Worm (Caenorhabditis elegans) whole organism, late embryonic: ENCODE data around the gene W06E11.1.

ENCODE experiments used
- C08G9.2 ChIP-seq: sonication (generic microtip); optimal IDR thresholded peaks from 2 replicates; lab custom pipeline; 2016; ENCODE audit warnings: mild to moderate bottlenecking, missing genetic modification characterization, moderate library complexity, missing compliant biosample characterization
- K09A11.1 ChIP-seq: sonication (generic microtip); optimal IDR thresholded peaks from 2 replicates; lab custom pipeline; 2017; ENCODE audit warnings: antibody characterized with exemption, mild to moderate bottlenecking, missing genetic modification characterization, missing compliant biosample characterization; ENCODE audit not compliant: insufficient read depth
- ahr-1 ChIP-seq: sonication (generic microtip); optimal IDR thresholded peaks from 2 replicates; lab custom pipeline; 2016; ENCODE audit warnings: missing genetic modification characterization, missing compliant biosample characterization
- ama-1 ChIP-seq: fragments of 150-350 bp; optimal IDR thresholded peaks from 2 replicates; lab custom pipeline; 2014
- ceh-14 ChIP-seq: sonication (generic microtip); optimal IDR thresholded peaks from 2 replicates; lab custom pipeline; 2016; ENCODE audit warnings: missing genotype, missing genetic modification characterization, missing compliant biosample characterization
- ceh-2 ChIP-seq: sonication (generic microtip); optimal IDR thresholded peaks from 2 replicates; lab custom pipeline; 2016; ENCODE audit warnings: missing genotype, missing genetic modification characterization, missing compliant biosample characterization
- ceh-24 ChIP-seq: sonication (generic microtip); optimal IDR thresholded peaks from 2 replicates; lab custom pipeline; 2016; ENCODE audit warnings: mild to moderate bottlenecking, missing genetic modification characterization, missing compliant biosample characterization
- ceh-30 ChIP-seq: fragments of 150-350 bp; optimal IDR thresholded peaks from 2 replicates; lab custom pipeline; 2014; ENCODE audit warnings: missing biosample characterization, missing genetic modification characterization
- ceh-31 ChIP-seq: sonication (generic microtip); optimal IDR thresholded peaks from 2 replicates; lab custom pipeline; 2016; ENCODE audit warnings: missing genetic modification characterization, missing compliant biosample characterization
- ceh-34 ChIP-seq: sonication (generic microtip); optimal IDR thresholded peaks from 2 replicates; lab custom pipeline; 2016; ENCODE audit warnings: mild to moderate bottlenecking, missing genetic modification characterization, missing compliant biosample characterization
- ceh-48 ChIP-seq: sonication (generic microtip); optimal IDR thresholded peaks from 2 replicates; lab custom pipeline; 2016; ENCODE audit warnings: missing genetic modification characterization, inconsistent platforms, missing compliant biosample characterization
- ceh-9 ChIP-seq: sonication (generic microtip); optimal IDR thresholded peaks from 2 replicates; lab custom pipeline; 2016; ENCODE audit warnings: mild to moderate bottlenecking, missing genetic modification characterization, inconsistent platforms, missing compliant biosample characterization
- che-1 ChIP-seq: sonication (generic microtip); optimal IDR thresholded peaks from 2 replicates; lab custom pipeline; 2016; ENCODE audit warnings: mild to moderate bottlenecking, missing genetic modification characterization, missing compliant biosample characterization
- dmd-4 ChIP-seq: sonication (generic microtip); optimal IDR thresholded peaks from 2 replicates; lab custom pipeline; 2016; ENCODE audit warnings: borderline replicate concordance, missing genetic modification characterization, missing compliant biosample characterization
- elt-4 ChIP-seq: sonication (generic microtip); optimal IDR thresholded peaks from 2 replicates; lab custom pipeline; 2016; ENCODE audit warnings: missing genetic modification characterization, missing compliant biosample characterization
- ets-4 ChIP-seq: sonication (generic microtip); optimal IDR thresholded peaks from 2 replicates; lab custom pipeline; 2016; ENCODE audit warnings: missing genetic modification characterization, missing compliant biosample characterization
- eyg-1 ChIP-seq: sonication (generic microtip); optimal IDR thresholded peaks from 2 replicates; lab custom pipeline; 2016; ENCODE audit warnings: missing genotype, missing genetic modification characterization, missing compliant biosample characterization
- fax-1 ChIP-seq: sonication (generic microtip); optimal IDR thresholded peaks from 2 replicates; lab custom pipeline; 2016; ENCODE audit warnings: missing genotype, missing genetic modification characterization, missing compliant biosample characterization
- fkh-10 ChIP-seq: fragments of 150-350 bp; optimal IDR thresholded peaks from 2 replicates; lab custom pipeline; 2014; ENCODE audit warnings: missing biosample characterization, missing genetic modification reagents, missing genetic modification characterization
- hlh-13 ChIP-seq: fragments of 200-800 bp; sonication (Bioruptor generic); optimal IDR thresholded peaks from 2 replicates; lab custom pipeline; 2018; ENCODE audit warnings: mild to moderate bottlenecking, missing genetic modification characterization, missing compliant biosample characterization
- hlh-30 ChIP-seq: sonication (generic microtip); optimal IDR thresholded peaks from 2 replicates; lab custom pipeline; 2017; ENCODE audit warnings: antibody characterized with exemption, missing genetic modification characterization, missing compliant biosample characterization; ENCODE audit not compliant: insufficient read depth
- hlh-8 ChIP-seq: sonication (generic microtip); optimal IDR thresholded peaks from 2 replicates; lab custom pipeline; 2016; ENCODE audit warnings: missing genotype, missing genetic modification characterization, missing compliant biosample characterization
- lim-6 ChIP-seq: sonication (generic microtip); optimal IDR thresholded peaks from 2 replicates; lab custom pipeline; 2016; ENCODE audit warnings: missing genetic modification characterization, missing compliant biosample characterization
- lin-11 ChIP-seq: fragments of 200-800 bp; sonication (Bioruptor generic); optimal IDR thresholded peaks from 2 replicates; lab custom pipeline; 2018; ENCODE audit warnings: mild to moderate bottlenecking, missing genetic modification characterization, missing compliant biosample characterization
- mec-3 ChIP-seq: sonication (generic microtip); optimal IDR thresholded peaks from 2 replicates; lab custom pipeline; 2016; ENCODE audit warnings: borderline replicate concordance, missing genetic modification characterization, missing compliant biosample characterization
- nfya-1 ChIP-seq: sonication (generic microtip); optimal IDR thresholded peaks from 2 replicates; lab custom pipeline; 2017; ENCODE audit warnings: missing genetic modification characterization, mild to moderate bottlenecking, missing compliant biosample characterization, antibody characterized with exemption, moderate library complexity
- nhr-11 ChIP-seq: fragments of 150-350 bp; optimal IDR thresholded peaks from 2 replicates; lab custom pipeline; 2014; ENCODE audit warnings: missing biosample characterization, missing genetic modification characterization
- nhr-232 ChIP-seq: sonication (generic microtip); optimal IDR thresholded peaks from 2 replicates; lab custom pipeline; 2016; ENCODE audit warnings: missing genetic modification characterization, missing compliant biosample characterization
- odd-2 ChIP-seq: sonication (generic microtip); optimal IDR thresholded peaks from 2 replicates; lab custom pipeline; 2017; ENCODE audit warnings: antibody characterized with exemption, mild to moderate bottlenecking, missing genetic modification characterization, missing compliant biosample characterization
- pag-3 ChIP-seq: sonication (generic microtip); optimal IDR thresholded peaks from 2 replicates; lab custom pipeline; 2016; ENCODE audit warnings: missing compliant biosample characterization, missing genetic modification characterization, borderline replicate concordance
- pat-9 ChIP-seq: fragments of 200-800 bp; sonication (Bioruptor generic); optimal IDR thresholded peaks from 2 replicates; lab custom pipeline; 2018; ENCODE audit warnings: mild to moderate bottlenecking, missing genetic modification characterization, moderate library complexity, missing compliant biosample characterization
- pax-1 ChIP-seq: fragments of 150-350 bp; optimal IDR thresholded peaks from 2 replicates; lab custom pipeline; 2014; ENCODE audit warnings: missing biosample characterization, missing genetic modification characterization
- pha-4 ChIP-seq: fragments of 150-350 bp; optimal IDR thresholded peaks from 2 replicates; lab custom pipeline; 2018; ENCODE audit warnings: missing biosample characterization, missing genetic modification reagents, missing genetic modification characterization
- pqm-1 ChIP-seq: sonication (generic microtip); optimal IDR thresholded peaks from 2 replicates; lab custom pipeline; 2016; ENCODE audit warnings: missing genetic modification characterization, missing compliant biosample characterization
- pros-1 ChIP-seq: fragments of 150-350 bp; optimal IDR thresholded peaks from 2 replicates; lab custom pipeline; 2014; ENCODE audit warnings: missing biosample characterization, missing genetic modification reagents, missing genetic modification characterization
- ref-2 ChIP-seq: sonication (generic microtip); optimal IDR thresholded peaks from 2 replicates; lab custom pipeline; 2016; ENCODE audit warnings: missing genetic modification characterization, missing compliant biosample characterization
- sox-2 ChIP-seq: fragments of 200-800 bp; sonication (Bioruptor generic); IDR thresholded peaks from 2 replicates; pipeline ENCODE4 v1.3.6; 2022; ENCODE audit warnings: missing genetic modification reagents, missing genetic modification characterization, missing compliant biosample characterization
- tbx-2 ChIP-seq: sonication (generic microtip); optimal IDR thresholded peaks from 2 replicates; lab custom pipeline; 2016; ENCODE audit warnings: missing genetic modification characterization, missing compliant biosample characterization
- tbx-7 ChIP-seq: sonication (generic microtip); optimal IDR thresholded peaks from 2 replicates; lab custom pipeline; 2016; ENCODE audit warnings: missing genotype, missing genetic modification characterization, missing compliant biosample characterization
- ttx-3 ChIP-seq: sonication (generic microtip); optimal IDR thresholded peaks from 2 replicates; lab custom pipeline; 2016; ENCODE audit warnings: missing genetic modification reagents, missing genetic modification characterization, missing compliant biosample characterization
- unc-42 ChIP-seq: sonication (generic microtip); optimal IDR thresholded peaks from 2 replicates; lab custom pipeline; 2016; ENCODE audit warnings: missing genotype, missing genetic modification characterization, missing compliant biosample characterization
- unc-86 ChIP-seq: sonication (generic microtip); optimal IDR thresholded peaks from 2 replicates; lab custom pipeline; 2016; ENCODE audit warnings: missing genetic modification characterization, missing compliant biosample characterization
- zip-5 ChIP-seq: sonication (generic microtip); optimal IDR thresholded peaks from 2 replicates; lab custom pipeline; 2016; ENCODE audit warnings: missing genetic modification characterization, missing compliant biosample characterization

The W06E11.1 gene

ce11 chrIII:670994-671393, 29.1 kb downstream of the W06E11.1 start (continued):
- TF ChIP-seq pax-1 (tag; lab: Kevin White, UChicago), result no peak
- TF ChIP-seq fax-1 (tag; lab: Kevin White, UChicago), result no peak
- TF ChIP-seq tbx-7 (tag; lab: Kevin White, UChicago), result no peak
- TF ChIP-seq ceh-9 (tag; lab: Kevin White, UChicago), result no peak
- no peak for TF ChIP-seq ets-4
- TF ChIP-seq K09A11.1 (tag; lab: Kevin White, UChicago), result no peak
- TF ChIP-seq odd-2 (tag; lab: Kevin White, UChicago), result no peak
- no peak for TF ChIP-seq che-1 (tag; lab: Kevin White, UChicago)
- no peak for TF ChIP-seq ceh-2
- TF ChIP-seq ceh-31 (tag; lab: Kevin White, UChicago), result peak; percentile 80
- peak; percentile 65 for TF ChIP-seq nfya-1
- no peak for TF ChIP-seq lim-6 (tag; lab: Kevin White, UChicago)
- TF ChIP-seq tbx-2 (tag; lab: Kevin White, UChicago), result peak; percentile 46
- TF ChIP-seq ceh-24 (tag; lab: Kevin White, UChicago), result no peak
- no peak for TF ChIP-seq dmd-4 (tag; lab: Kevin White, UChicago)
- TF ChIP-seq eyg-1, result no peak
- no peak for TF ChIP-seq hlh-8 (tag; lab: Kevin White, UChicago)
- TF ChIP-seq zip-5 (tag; lab: Kevin White, UChicago), result no peak
- no peak for TF ChIP-seq ttx-3 (tag; lab: Kevin White, UChicago)
- no peak for TF ChIP-seq pha-4 (tag; lab: Kevin White, UChicago)
- no peak for TF ChIP-seq hlh-13 (GFP tag; lab: Kevin White, UChicago)
- TF ChIP-seq ama-1 (lab: Kevin White, UChicago), result no peak
- TF ChIP-seq pag-3 (tag; lab: Kevin White, UChicago), result no peak
- TF ChIP-seq hlh-30 (tag; lab: Kevin White, UChicago), result no peak
- no peak for TF ChIP-seq ahr-1 (tag; lab: Kevin White, UChicago)
- TF ChIP-seq sox-2 (GFP tag; lab: Robert Waterston, UW), result no peak
- TF ChIP-seq unc-86 (tag; lab: Kevin White, UChicago), result no peak
- no peak for TF ChIP-seq lin-11 (tag; lab: Kevin White, UChicago)
- no peak for TF ChIP-seq ref-2
- no peak for TF ChIP-seq pat-9 (tag; lab: Kevin White, UChicago)
- TF ChIP-seq pqm-1, result no peak
- no peak for TF ChIP-seq fkh-10 (GFP tag; lab: Kevin White, UChicago)
- TF ChIP-seq nhr-232 (tag; lab: Kevin White, UChicago), result no peak

ce11 chrIII:675413-675812, 33.6 kb downstream of the W06E11.1 start:
- no peak for TF ChIP-seq eyg-1
- no peak for TF ChIP-seq fkh-10 (GFP tag; lab: Kevin White, UChicago)
- TF ChIP-seq odd-2 (tag; lab: Kevin White, UChicago), result no peak
- TF ChIP-seq ceh-34 (tag; lab: Kevin White, UChicago), result no peak
- TF ChIP-seq unc-42 (tag; lab: Kevin White, UChicago), result peak; percentile 97

DNA sequence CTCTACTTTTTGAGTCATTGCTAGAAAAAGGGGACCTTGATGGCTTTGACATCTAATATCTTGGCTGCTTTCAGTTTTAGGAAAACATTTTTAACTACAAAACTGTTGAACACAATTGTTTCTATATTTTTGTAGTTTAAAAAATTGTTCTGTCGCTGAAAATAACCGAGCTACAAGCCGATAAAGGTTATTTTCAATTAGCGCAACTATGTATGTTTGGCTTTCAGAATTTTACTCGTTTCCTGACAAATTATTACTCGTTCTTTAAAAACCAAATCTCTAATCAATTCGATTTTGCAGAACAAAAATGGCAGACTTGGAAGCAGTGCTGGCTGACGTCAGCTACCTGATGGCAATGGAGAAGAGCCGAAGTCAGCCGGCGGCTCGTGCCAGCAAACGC, 34.0 kb downstream of the W06E11.1 start, which contains the start of gene grk-2:
TSS of gene grk-2 (plus strand) at position 301 of the 400 bp plus-strand sequence.
- no peak for TF ChIP-seq K09A11.1 (tag; lab: Kevin White, UChicago)
- no peak for TF ChIP-seq ceh-2
- no peak for TF ChIP-seq pros-1 (tag; lab: Kevin White, UChicago)

DNA sequence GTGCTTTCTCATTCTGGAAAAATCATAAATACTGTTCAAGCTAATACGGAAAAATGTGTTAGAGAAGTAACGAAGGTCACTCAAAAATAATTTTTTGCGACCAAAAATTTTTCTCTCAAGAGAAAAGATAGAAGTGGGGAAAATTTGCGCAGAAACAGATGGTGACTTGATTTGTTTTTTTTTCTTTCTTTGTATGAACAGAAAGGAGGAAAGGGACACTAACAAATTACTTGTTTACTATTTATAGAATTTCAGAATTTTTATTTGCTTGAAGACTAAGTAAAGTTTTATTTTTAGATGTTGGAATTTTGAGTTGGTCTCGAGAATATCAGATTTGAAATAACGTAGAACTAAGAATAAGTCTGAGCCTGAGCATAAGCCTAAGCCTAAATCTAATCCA, 41.5 kb downstream of the W06E11.1 start, which contains the start of gene W02B3.4:
TSS of gene W02B3.4 (minus strand) at position 101 of the 400 bp plus-strand sequence.
- TF ChIP-seq lin-11 (tag; lab: Kevin White, UChicago) (no peak), ceh-9 (tag; lab: Kevin White, UChicago) (no peak), ceh-48 (tag; lab: Kevin White, UChicago) (no peak), C08G9.2 (tag; lab: Kevin White, UChicago) (no peak), odd-2 (tag; lab: Kevin White, UChicago) (no peak), elt-4 (tag; lab: Kevin White, UChicago) (no peak), ceh-14 (no peak), ceh-30 (tag; lab: Kevin White, UChicago) (no peak), mec-3 (tag; lab: Kevin White, UChicago) (no peak), nhr-11 (tag; lab: Kevin White, UChicago) (no peak)
